Fruit fly (Drosophila melanogaster): ENCODE results near the gene Wdr37.
A peak's percentile ranks its signal among the peaks of the same experiment; 100 is the strongest.

Wdr37 gene

dm6 chr3R:18404713-18405112 lies 2.2 kb upstream of the Wdr37 start, which contains the start of gene CG7685 (continued):
- peak; percentile 5 for TF ChIP-seq NK7.1 (GFP tag; optimal IDR thresholded peaks at IDR 0.05)
- peak; percentile 57 for TF ChIP-seq CG12299 (tag; optimal IDR thresholded peaks at IDR 0.05)
- TF ChIP-seq tio (GFP tag; optimal IDR thresholded peaks at IDR 0.05), result no peak
- no peak for TF ChIP-seq CG11560 (tag; IDR thresholded peaks at IDR 0.05)
- TF ChIP-seq CG4854 (GFP tag; optimal IDR thresholded peaks at IDR 0.05), result peak; percentile 68
- TF ChIP-seq al (GFP tag; IDR thresholded peaks at IDR 0.05), result peak; percentile 34; the same call in 1 of the 2 replicates
- no peak for TF ChIP-seq vnd (GFP tag; IDR thresholded peaks at IDR 0.05; ENCODE audit: partially characterized antibody)
- TF ChIP-seq ind (GFP tag; optimal IDR thresholded peaks at IDR 0.05), result peak; percentile 52
- no peak for TF ChIP-seq CG14965 (GFP tag; optimal IDR thresholded peaks at IDR 0.05; ENCODE audit: borderline replicate concordance)
- TF ChIP-seq ap (GFP tag; IDR thresholded peaks at IDR 0.05), result no peak
- TF ChIP-seq CG12391 (tag; optimal IDR thresholded peaks at IDR 0.05), result peak; percentile 77
- TF ChIP-seq CG2678 (tag; optimal IDR thresholded peaks at IDR 0.05), result peak; percentile 68
- TF ChIP-seq chif (GFP tag; optimal IDR thresholded peaks at IDR 0.05), result peak; percentile 49 to 61
- peak; percentile 54 for TF ChIP-seq CG10147 (GFP tag; optimal IDR thresholded peaks at IDR 0.05)
- peak; percentile 47 for TF ChIP-seq CG8388 (GFP tag; optimal IDR thresholded peaks at IDR 0.05)
- no peak; the same call in 1 of the 2 replicates for TF ChIP-seq HLH3B (GFP tag; IDR thresholded peaks at IDR 0.05)
- peak; percentile 51 for TF ChIP-seq Sox102F (GFP tag; optimal IDR thresholded peaks at IDR 0.05)
- TF ChIP-seq nom (GFP tag; optimal IDR thresholded peaks at IDR 0.05), result peak; percentile 69
- no peak for TF ChIP-seq CG31224 (GFP tag; IDR thresholded peaks at IDR 0.05)
- TF ChIP-seq insv (GFP tag; optimal IDR thresholded peaks at IDR 0.05), result peak in 1 of 2 experiments; percentile 29
- no peak for TF ChIP-seq Dip2 (GFP tag; IDR thresholded peaks at IDR 0.05)
- peak; percentile 20 for TF ChIP-seq CG6765 (GFP tag; optimal IDR thresholded peaks at IDR 0.05)
- peak; percentile 78 for TF ChIP-seq CG10543 (GFP tag; optimal IDR thresholded peaks at IDR 0.05)
- no peak for TF ChIP-seq p53 (GFP tag; optimal IDR thresholded peaks at IDR 0.05)
- no peak for TF ChIP-seq Hr78 (GFP tag; optimal IDR thresholded peaks at IDR 0.05)
- no peak for TF ChIP-seq sc (optimal IDR thresholded peaks at IDR 0.05)
- no peak for TF ChIP-seq sc (GFP tag; optimal IDR thresholded peaks at IDR 0.05)
- TF ChIP-seq CG42726 (GFP tag; IDR thresholded peaks at IDR 0.05; ENCODE audit: partially characterized antibody), result no peak
- peak; percentile 11 for TF ChIP-seq ERR (GFP tag; optimal IDR thresholded peaks at IDR 0.05)
- peak; percentile 8 for TF ChIP-seq CG10431 (GFP tag; optimal IDR thresholded peaks at IDR 0.05)
- TF ChIP-seq CG15601 (tag; optimal IDR thresholded peaks at IDR 0.05), result peak; percentile 45
- TF ChIP-seq gfzf (GFP tag; optimal IDR thresholded peaks at IDR 0.05), result peak; percentile 22
- no peak for TF ChIP-seq Ravus (GFP tag; IDR thresholded peaks at IDR 0.05)
- peak; percentile 59 for TF ChIP-seq CoRest (tag; optimal IDR thresholded peaks at IDR 0.05)
- TF ChIP-seq H15 (GFP tag; IDR thresholded peaks at IDR 0.05), result no peak; the same call in 2 of the 3 replicates
- no peak for TF ChIP-seq wek (GFP tag; optimal IDR thresholded peaks at IDR 0.05)
- TF ChIP-seq CG7963 (GFP tag; IDR thresholded peaks at IDR 0.05; ENCODE audit: partially characterized antibody), result no peak
- TF ChIP-seq B-H1 (GFP tag; IDR thresholded peaks at IDR 0.05), result no peak; the same call in 2 of the 3 replicates
- TF ChIP-seq CG32532 (GFP tag; IDR thresholded peaks at IDR 0.05), result peak; percentile 70
- peak; percentile 81 for TF ChIP-seq CHES-1-like (GFP tag; optimal IDR thresholded peaks at IDR 0.05)
- TF ChIP-seq CG4328 (GFP tag; optimal IDR thresholded peaks at IDR 0.05), result peak; percentile 55
- no peak for TF ChIP-seq disco-r (GFP tag; optimal IDR thresholded peaks at IDR 0.05)
- peak; percentile 34 for TF ChIP-seq schlank (tag; optimal IDR thresholded peaks at IDR 0.05)
- peak; percentile 32 for TF ChIP-seq Deaf1 (tag; optimal IDR thresholded peaks at IDR 0.05)
- no peak for TF ChIP-seq grn (GFP tag; optimal IDR thresholded peaks at IDR 0.05)
- peak; percentile 38; the same call in 1 of the 2 replicates for TF ChIP-seq CG5953 (GFP tag; IDR thresholded peaks at IDR 0.05)
- TF ChIP-seq zfh1 (GFP tag; IDR thresholded peaks at IDR 0.05), result peak; percentile 46; the same call in 1 of the 3 replicates
- TF ChIP-seq Vsx1 (GFP tag; optimal IDR thresholded peaks at IDR 0.05), result peak; percentile 8
- TF ChIP-seq cato (GFP tag; optimal IDR thresholded peaks at IDR 0.05; ENCODE audit: borderline replicate concordance), result peak; percentile 48
- TF ChIP-seq Sry-δ (GFP tag; optimal IDR thresholded peaks at IDR 0.05), result peak; percentile 36
